Fruit fly (Drosophila melanogaster) ovary, adult (tissue): ENCODE results near the gene CG46459.

Experiments used
- CG17801 ChIP-seq: fragments of 200-800 bp; optimal IDR thresholded peaks from 2 replicates; lab custom pipeline; 2019; ENCODE audit warnings: missing biosample characterization, mild to moderate bottlenecking, missing genetic modification characterization, moderate library complexity; ENCODE audit not compliant: partially characterized antibody

CG46459 gene

dm6 chr3R:10696371-10696777, at the start of gene CG46459, which contains the start of the genes pug and CG14683:
CG46459 (plus strand) TSS chr3R:10696647.
pug (plus strand) TSS chr3R:10696534.
CG14683 (plus strand) TSS chr3R:10696647.
- TF ChIP-seq CG17801 (GFP tag; lab: Kevin White, UChicago): no peak

dm6 chr3R:10647171-10647570, 49.3 kb upstream of the CG46459 start:
- TF ChIP-seq CG17801 (GFP tag; lab: Kevin White, UChicago): no peak

- TF ChIP-seq CG17801 (GFP tag; lab: Kevin White, UChicago): no peak
These were observed 47.8 kb upstream of the CG46459 start for dm6 chr3R:10648556-10649181.

dm6 chr3R:10650641-10651318, 45.7 kb upstream of the CG46459 start:
- TF ChIP-seq CG17801 (GFP tag; lab: Kevin White, UChicago): no peak

dm6 chr3R:10654642-10655041, 41.8 kb upstream of the CG46459 start:
- TF ChIP-seq CG17801 (GFP tag; lab: Kevin White, UChicago): no peak

DNA sequence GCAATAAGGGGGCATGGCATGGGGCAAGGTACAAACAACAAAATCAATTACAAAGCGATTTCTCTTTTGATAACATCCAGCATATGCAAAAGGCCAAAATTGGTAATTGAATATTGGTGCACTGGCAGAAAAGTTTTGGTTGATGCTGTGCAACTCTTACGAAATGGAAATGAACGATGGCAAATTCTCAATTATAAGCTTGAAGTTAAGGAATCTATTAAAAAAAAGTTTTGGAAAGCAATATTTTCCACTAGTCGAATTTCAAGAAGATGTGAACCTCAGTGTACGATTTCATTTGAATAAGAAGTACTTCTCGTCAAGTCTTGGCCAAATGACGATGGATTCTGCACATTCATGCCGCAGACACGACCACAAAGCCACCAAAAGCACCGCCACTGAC, 40.5 kb upstream of the CG46459 start:
- TF ChIP-seq CG17801 (GFP tag; lab: Kevin White, UChicago): no peak

DNA sequence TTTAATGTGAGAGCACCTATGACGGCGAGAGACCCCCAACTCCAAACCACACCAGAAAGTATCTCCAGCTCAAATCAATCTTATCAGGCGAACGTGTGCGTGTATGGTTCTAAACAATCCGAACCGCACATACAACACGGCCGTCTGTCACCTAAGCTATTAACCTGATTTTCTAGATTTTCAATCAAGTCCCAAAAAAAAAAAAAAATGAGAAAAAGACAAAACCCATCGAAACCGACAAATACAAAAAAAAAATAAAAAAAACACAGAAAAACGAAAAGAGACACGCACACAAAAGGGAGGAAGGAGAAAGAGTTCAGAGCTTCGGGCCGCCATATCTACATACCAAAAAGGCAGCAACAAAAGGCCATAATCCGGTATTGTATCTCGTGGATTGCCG, 39.9 kb upstream of the CG46459 start:
- no peak for TF ChIP-seq CG17801 (GFP tag; lab: Kevin White, UChicago)

DNA sequence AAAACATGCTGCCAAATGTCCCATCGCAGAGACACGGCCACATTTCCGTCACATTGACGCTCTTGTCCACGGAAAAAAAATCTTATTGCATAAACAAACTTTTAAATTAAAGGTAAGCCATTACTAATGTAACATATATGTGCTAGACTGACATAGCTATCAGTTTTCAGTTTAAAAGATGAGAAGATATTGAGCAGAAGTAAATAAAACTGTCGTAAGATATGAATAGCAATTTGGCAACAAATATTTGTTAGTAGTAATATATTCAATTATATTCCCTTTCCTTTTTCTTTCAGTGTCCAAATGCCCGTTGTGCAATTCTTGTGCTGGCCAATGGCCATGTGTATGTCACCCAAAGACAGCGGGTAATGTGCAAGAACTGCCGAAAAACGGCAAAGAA, 37.7 kb upstream of the CG46459 start:
- TF ChIP-seq CG17801 (GFP tag; lab: Kevin White, UChicago): no peak

DNA sequence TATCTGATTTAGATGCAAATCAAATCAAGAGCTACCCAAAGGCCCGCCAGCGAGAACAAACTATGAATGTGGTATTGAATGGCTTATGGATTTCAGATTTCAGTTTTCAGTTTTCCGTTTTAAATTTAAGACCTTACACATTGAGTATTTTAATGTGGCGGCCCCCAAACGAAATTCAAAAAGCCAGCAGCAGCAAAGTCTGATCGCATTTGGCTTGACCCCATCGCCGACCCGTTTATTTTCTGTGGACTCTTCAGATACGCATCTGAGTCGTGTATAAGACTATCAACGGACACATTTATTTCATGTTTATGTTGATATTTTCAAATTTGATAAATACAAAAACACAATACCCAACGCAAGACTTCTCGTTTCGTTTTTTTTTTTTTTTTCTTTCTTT, 36.9 kb upstream of the CG46459 start:
- no peak for TF ChIP-seq CG17801 (GFP tag; lab: Kevin White, UChicago)

- no peak for TF ChIP-seq CG17801 (GFP tag; lab: Kevin White, UChicago)
These were observed 35.3 kb upstream of the CG46459 start for dm6 chr3R:10661098-10661497.

- TF ChIP-seq CG17801 (GFP tag; lab: Kevin White, UChicago): no peak
These were observed 31.5 kb upstream of the CG46459 start for dm6 chr3R:10664942-10665341.

- no peak for TF ChIP-seq CG17801 (GFP tag; lab: Kevin White, UChicago)
These were observed 28.5 kb upstream of the CG46459 start for dm6 chr3R:10667964-10668363.

DNA sequence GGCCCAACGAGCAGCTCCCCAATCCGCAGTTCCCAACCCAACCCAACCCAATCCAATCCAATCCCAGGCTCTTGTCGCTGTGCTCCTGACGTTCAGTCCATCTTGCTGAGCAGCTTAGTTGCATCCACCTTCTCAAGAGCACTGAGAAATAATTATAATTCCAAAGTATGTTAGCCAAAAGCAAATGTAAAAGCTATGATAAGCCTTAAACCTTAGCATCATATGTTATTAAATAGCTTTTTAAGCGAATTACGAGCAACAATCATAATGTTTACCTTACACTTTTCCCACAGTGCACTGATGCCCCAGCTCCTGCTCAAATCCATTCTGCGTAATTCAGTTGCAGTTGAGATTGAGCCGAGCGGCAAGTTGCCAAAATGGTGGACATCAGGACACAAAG, 26.5 kb upstream of the CG46459 start:
- no peak for TF ChIP-seq CG17801 (GFP tag; lab: Kevin White, UChicago)

- no peak for TF ChIP-seq CG17801 (GFP tag; lab: Kevin White, UChicago)
These were observed 23.8 kb upstream of the CG46459 start for dm6 chr3R:10672680-10673079.

dm6 chr3R:10673571-10673970, 22.9 kb upstream of the CG46459 start:
- no peak for TF ChIP-seq CG17801 (GFP tag; lab: Kevin White, UChicago)

DNA sequence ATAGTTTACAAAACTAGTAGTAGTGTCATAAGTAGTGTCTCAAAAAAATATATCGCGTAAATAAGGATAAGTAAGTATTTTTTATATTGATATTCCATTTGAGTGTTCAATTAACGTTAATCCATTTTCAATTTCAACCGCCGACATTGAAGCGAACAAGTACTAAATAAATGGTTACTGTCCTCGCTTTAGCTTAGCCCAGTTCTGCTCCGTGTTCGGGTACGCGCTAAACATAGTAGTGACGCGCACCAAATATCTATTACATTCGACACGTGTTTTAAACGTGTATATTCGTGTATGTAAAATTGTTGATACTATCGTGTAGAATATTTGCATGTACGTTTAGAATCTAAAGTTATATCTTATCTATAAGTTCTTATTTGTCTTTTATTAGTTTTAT, 21.3 kb upstream of the CG46459 start:
- no peak for TF ChIP-seq CG17801 (GFP tag; lab: Kevin White, UChicago)
